Worm (Caenorhabditis elegans) whole organism, L4 larva: ENCODE results near the gene acr-2.

ENCODE experiments used
- D1046.2 ChIP-seq: fragments of 200-800 bp; sonication (Bioruptor generic); IDR thresholded peaks from 2 replicates; pipeline ENCODE4 v1.3.6; 2022; ENCODE audit warnings: missing genetic modification characterization, missing compliant biosample characterization
- F10B5.3 ChIP-seq: sonication (generic microtip); optimal IDR thresholded peaks from 2 replicates; lab custom pipeline; 2016; ENCODE audit warnings: mild to moderate bottlenecking, missing genetic modification characterization, missing compliant biosample characterization
- F26F4.8 ChIP-seq: fragments of 200-800 bp; sonication (Bioruptor generic); conservative IDR thresholded peaks from 2 replicates; pipeline ENCODE4 v1.3.6; 2022; ENCODE audit warnings: missing genetic modification characterization, missing compliant biosample characterization
- F37D6.2 ChIP-seq: sonication (generic microtip); optimal IDR thresholded peaks from 2 replicates; lab custom pipeline; 2016; ENCODE audit warnings: mild to moderate bottlenecking, missing genetic modification characterization, missing compliant biosample characterization
- Y105C5A.15 ChIP-seq: fragments of 200-800 bp; sonication (Bioruptor generic); IDR thresholded peaks from 2 replicates; pipeline ENCODE4 v1.3.6; 2022; ENCODE audit warnings: missing genetic modification characterization, missing compliant biosample characterization
- Y48G9A.11 ChIP-seq: fragments of 200-800 bp; sonication (Bioruptor generic); IDR thresholded peaks from 2 replicates; pipeline ENCODE4 v1.3.6; 2022; ENCODE audit warnings: missing genetic modification reagents, missing genetic modification characterization, missing compliant biosample characterization
- ZK546.5 ChIP-seq, 2 experiments: sonication (generic microtip); optimal IDR thresholded peaks; 2 replicates each; lab custom pipeline; 2017; ENCODE audit warnings: missing biosample characterization in 2 of 2, missing genetic modification characterization in 2 of 2
- aha-1 ChIP-seq: fragments of 150-350 bp; peaks from one replicate; lab custom pipeline; 2014; ENCODE audit warnings: missing biosample characterization, missing genetic modification characterization
- ama-1 ChIP-seq: fragments of 150-350 bp; optimal IDR thresholded peaks from 2 replicates; lab custom pipeline; 2014; ENCODE audit warnings: inconsistent platforms, mixed read lengths
- arid-1 ChIP-seq: fragments of 200-800 bp; sonication (Bioruptor generic); conservative IDR thresholded peaks from 2 replicates; pipeline ENCODE4 v1.3.6; 2022; ENCODE audit warnings: missing genetic modification reagents, missing genetic modification characterization, missing compliant biosample characterization
- daf-16 ChIP-seq, 3 experiments: sonication (generic microtip); optimal IDR thresholded peaks; 2 replicates each; lab custom pipeline; 2016 to 2017; ENCODE audit warnings: missing genetic modification characterization in 3 of 3, missing genetic modification reagents in 3 of 3, mild to moderate bottlenecking in 2 of 3, missing compliant biosample characterization in 2 of 3, missing biosample characterization in 1 of 3, moderate library complexity in 1 of 3
- dmd-6 ChIP-seq: fragments of 200-800 bp; sonication (Bioruptor generic); IDR thresholded peaks from 2 replicates; pipeline ENCODE4 v1.3.6; 2022; ENCODE audit warnings: missing genetic modification reagents, missing genetic modification characterization, missing compliant biosample characterization
- dmd-9 ChIP-seq: fragments of 200-800 bp; sonication (Bioruptor generic); IDR thresholded peaks from 2 replicates; pipeline ENCODE4 v1.3.6; 2022; ENCODE audit warnings: missing genetic modification reagents, missing genetic modification characterization, missing compliant biosample characterization
- duxl-1 ChIP-seq: sonication (generic microtip); optimal IDR thresholded peaks from 2 replicates; lab custom pipeline; 2016; ENCODE audit warnings: mild to moderate bottlenecking, missing genetic modification characterization, moderate library complexity, missing compliant biosample characterization; ENCODE audit not compliant: poor library complexity
- dve-1 ChIP-seq: sonication (generic microtip); optimal IDR thresholded peaks from 2 replicates; lab custom pipeline; 2017; ENCODE audit warnings: antibody characterized with exemption, mild to moderate bottlenecking, missing genetic modification characterization, missing compliant biosample characterization; ENCODE audit not compliant: insufficient read depth
- hlh-11 ChIP-seq: fragments of 200-800 bp; sonication (Bioruptor generic); optimal IDR thresholded peaks from 2 replicates; lab custom pipeline; 2018; ENCODE audit warnings: mild to moderate bottlenecking, missing genetic modification characterization, missing compliant biosample characterization
- hlh-30 ChIP-seq: sonication (generic microtip); optimal IDR thresholded peaks from 2 replicates; lab custom pipeline; 2017; ENCODE audit warnings: antibody characterized with exemption, mild to moderate bottlenecking, missing genetic modification characterization, missing compliant biosample characterization; ENCODE audit not compliant: insufficient read depth
- lim-7 ChIP-seq: fragments of 200-800 bp; sonication (Bioruptor generic); IDR thresholded peaks from 2 replicates; pipeline ENCODE4 v1.3.6; 2022; ENCODE audit warnings: missing genetic modification characterization, missing compliant biosample characterization
- lin-1 ChIP-seq: fragments of 200-800 bp; sonication (Bioruptor generic); IDR thresholded peaks from 2 replicates; pipeline ENCODE4 v1.3.6; 2022; ENCODE audit warnings: missing genetic modification reagents, missing genetic modification characterization, missing compliant biosample characterization
- lin-29 ChIP-seq: fragments of 200-800 bp; sonication (Bioruptor generic); IDR thresholded peaks from 2 replicates; pipeline ENCODE4 v1.3.6; 2022; ENCODE audit warnings: missing genetic modification reagents, missing genetic modification characterization, missing compliant biosample characterization
- lin-38 ChIP-seq: fragments of 200-800 bp; sonication (Bioruptor generic); IDR thresholded peaks from 2 replicates; pipeline ENCODE4 v1.3.6; 2022; ENCODE audit warnings: missing genetic modification reagents, missing genetic modification characterization, missing compliant biosample characterization
- lsy-2 ChIP-seq, 2 experiments: fragments of 150-350 bp in 1 of 2; sonication (generic microtip) in 1 of 2; optimal IDR thresholded peaks; 2 replicates each; lab custom pipeline; 2014 to 2017; ENCODE audit warnings: missing biosample characterization in 2 of 2, missing genetic modification characterization in 2 of 2
- madf-5 ChIP-seq, 2 experiments: fragments of 200-800 bp; sonication (Bioruptor generic); IDR thresholded peaks; 2 replicates each; pipeline ENCODE4 v1.3.6; 2022; ENCODE audit warnings: missing compliant biosample characterization in 2 of 2, missing genetic modification characterization in 2 of 2
- mdl-1 ChIP-seq, 2 experiments: fragments of 150-350 bp in 1 of 2; sonication (generic microtip) in 1 of 2; optimal IDR thresholded peaks; 2 replicates each; lab custom pipeline; 2014 to 2017; ENCODE audit warnings: missing biosample characterization in 2 of 2, missing genetic modification characterization in 2 of 2
- mes-2 ChIP-seq: sonication (generic microtip); optimal IDR thresholded peaks from 2 replicates; lab custom pipeline; 2016; ENCODE audit warnings: missing genotype, mild to moderate bottlenecking, missing genetic modification characterization, missing compliant biosample characterization; ENCODE audit not compliant: poor library complexity, severe bottlenecking
- nhr-10 ChIP-seq: fragments of 150-350 bp; optimal IDR thresholded peaks from 2 replicates; lab custom pipeline; 2014; ENCODE audit warnings: missing biosample characterization, missing genetic modification characterization
- nhr-11 ChIP-seq: fragments of 150-350 bp; optimal IDR thresholded peaks from 2 replicates; lab custom pipeline; 2014; ENCODE audit warnings: missing biosample characterization, missing genetic modification characterization
- nhr-111 ChIP-seq: fragments of 200-800 bp; sonication (Bioruptor generic); optimal IDR thresholded peaks from 2 replicates; lab custom pipeline; 2018; ENCODE audit warnings: mild to moderate bottlenecking, missing genetic modification characterization, missing compliant biosample characterization
- nhr-28 ChIP-seq: fragments of 150-350 bp; optimal IDR thresholded peaks from 2 replicates; lab custom pipeline; 2014; ENCODE audit warnings: missing biosample characterization, missing genetic modification characterization
- nhr-41 ChIP-seq: fragments of 200-800 bp; sonication (Bioruptor generic); IDR thresholded peaks from 2 replicates; pipeline ENCODE4 v1.3.6; 2022; ENCODE audit warnings: missing genetic modification reagents, missing genetic modification characterization, missing compliant biosample characterization
- pha-4 ChIP-seq, 2 experiments: fragments of 150-350 bp in 1 of 2; fragments of 200-800 bp in 1 of 2; sonication (Bioruptor generic) in 1 of 2; IDR thresholded peaks in 1 of 2; optimal IDR thresholded peaks in 1 of 2; 2 replicates each; pipeline versions ENCODE4 v1.3.6 to Lab custom; 2014 to 2022; ENCODE audit warnings: missing genetic modification characterization in 2 of 2, missing genetic modification reagents in 2 of 2, missing biosample characterization in 1 of 2, missing compliant biosample characterization in 1 of 2
- php-3 ChIP-seq: fragments of 200-800 bp; sonication (Bioruptor generic); IDR thresholded peaks from 2 replicates; pipeline ENCODE4 v1.3.6; 2022; ENCODE audit warnings: missing genetic modification reagents, missing genetic modification characterization, missing compliant biosample characterization
- rbr-2 ChIP-seq: sonication (generic microtip); optimal IDR thresholded peaks from 2 replicates; lab custom pipeline; 2016; ENCODE audit warnings: missing genotype, missing genetic modification characterization, missing compliant biosample characterization
- set-16 ChIP-seq: fragments of 200-800 bp; sonication (Bioruptor generic); IDR thresholded peaks from 2 replicates; pipeline ENCODE4 v1.3.6; 2022; ENCODE audit warnings: missing genetic modification reagents, missing genetic modification characterization, missing compliant biosample characterization
- skn-1 ChIP-seq: fragments of 150-350 bp; optimal IDR thresholded peaks from 2 replicates; lab custom pipeline; 2014; ENCODE audit warnings: missing biosample characterization, missing genetic modification characterization
- snpc-1.2 ChIP-seq: fragments of 200-800 bp; sonication (Bioruptor generic); IDR thresholded peaks from 2 replicates; pipeline ENCODE4 v1.3.6; 2022; ENCODE audit warnings: missing genetic modification reagents, missing genetic modification characterization, missing compliant biosample characterization
- spr-1 ChIP-seq: sonication (generic microtip); optimal IDR thresholded peaks from 2 replicates; lab custom pipeline; 2016; ENCODE audit warnings: mild to moderate bottlenecking, missing genetic modification characterization, missing compliant biosample characterization
- tag-97 ChIP-seq: fragments of 200-800 bp; sonication (Bioruptor generic); IDR thresholded peaks from 2 replicates; pipeline ENCODE4 v1.3.6; 2022; ENCODE audit warnings: missing genetic modification characterization, missing compliant biosample characterization
- unc-130 ChIP-seq: sonication (generic microtip); optimal IDR thresholded peaks from 2 replicates; lab custom pipeline; 2016; ENCODE audit warnings: missing genetic modification reagents, missing genetic modification characterization, missing compliant biosample characterization
- unc-39 ChIP-seq: sonication (generic microtip); optimal IDR thresholded peaks from 2 replicates; lab custom pipeline; 2017; ENCODE audit warnings: missing biosample characterization, missing genetic modification characterization
- unc-62 ChIP-seq, 3 experiments: fragments of 150-350 bp in 1 of 3; sonication (generic microtip); optimal IDR thresholded peaks in 2 of 3; peaks in 1 of 3; 1 replicate in 1 of 3; 2 replicates in 2 of 3; lab custom pipeline; 2014 to 2017; ENCODE audit warnings: missing biosample characterization in 3 of 3, missing genetic modification characterization in 3 of 3, missing genetic modification reagents in 3 of 3, missing genotype in 1 of 3
- zfp-2 ChIP-seq: sonication (generic microtip); optimal IDR thresholded peaks from 2 replicates; lab custom pipeline; 2016; ENCODE audit warnings: mild to moderate bottlenecking, missing genetic modification characterization, missing compliant biosample characterization
- zip-11 ChIP-seq: fragments of 200-800 bp; sonication (Bioruptor generic); IDR thresholded peaks from 2 replicates; pipeline ENCODE4 v1.3.6; 2022; ENCODE audit warnings: missing genetic modification characterization, missing compliant biosample characterization
- ztf-7 ChIP-seq: fragments of 150-350 bp; optimal IDR thresholded peaks from 2 replicates; lab custom pipeline; 2014; ENCODE audit warnings: missing biosample characterization, missing genetic modification characterization

Gene acr-2

DNA sequence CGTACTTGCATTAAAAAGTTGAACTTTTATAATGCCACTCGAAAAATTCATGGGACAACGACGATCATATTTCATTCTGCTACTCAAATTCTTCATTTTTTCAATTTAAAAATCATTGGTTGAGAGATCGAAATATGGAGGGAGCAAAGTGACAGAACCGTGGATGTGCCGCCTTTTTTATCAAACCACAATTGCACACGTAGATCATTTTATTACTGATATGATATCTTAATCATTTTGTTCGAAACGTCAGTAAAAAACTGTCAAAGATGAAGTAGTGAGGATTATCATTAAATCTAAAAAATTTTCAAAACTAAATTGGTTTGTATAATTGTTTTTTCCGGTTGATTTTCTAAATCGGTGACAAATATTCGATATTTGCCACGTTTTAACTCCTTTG is 48.2 kb upstream of the acr-2 start (continued):
- TF ChIP-seq lin-38 (GFP tag; lab: Robert Waterston, UW) (no peak), skn-1 (tag; lab: Kevin White, UChicago) (no peak), ztf-7 (tag; lab: Kevin White, UChicago) (no peak), spr-1 (tag; lab: Kevin White, UChicago) (no peak), unc-62 (GFP tag; optimal IDR thresholded peaks at IDR 0.05 in 1 of 2; lab: Kevin White, UChicago) (peak in 1 of 2 experiments; percentile 34), unc-62 (tag; optimal IDR thresholded peaks at IDR 0.05; lab: Kevin White, UChicago) (no peak), ama-1 (lab: Kevin White, UChicago) (no peak), madf-5 (GFP tag; IDR thresholded peaks at IDR 0.05; lab: Robert Waterston, UW) (no peak), pha-4 (GFP tag; IDR thresholded peaks at IDR 0.05; lab: Robert Waterston, UW) (no peak), pha-4 (tag; optimal IDR thresholded peaks at IDR 0.05; lab: Kevin White, UChicago) (no peak), dve-1 (tag; lab: Kevin White, UChicago) (peak; percentile 66), D1046.2 (no peak), php-3 (GFP tag; lab: Robert Waterston, UW) (peak; percentile 62; the same call in 1 of the 2 replicates), unc-39 (tag; lab: Kevin White, UChicago) (no peak), ZK546.5 (tag; optimal IDR thresholded peaks at IDR 0.05; lab: Kevin White, UChicago) (no peak), snpc-1.2 (GFP tag; lab: Robert Waterston, UW) (no peak), nhr-41 (GFP tag; lab: Robert Waterston, UW) (no peak), set-16 (GFP tag; lab: Robert Waterston, UW) (no peak), tag-97 (GFP tag; lab: Robert Waterston, UW) (no peak), dmd-6 (GFP tag; lab: Robert Waterston, UW) (peak; percentile 79), arid-1 (GFP tag; lab: Robert Waterston, UW) (no peak), lim-7 (GFP tag; lab: Robert Waterston, UW) (no peak), duxl-1 (tag; lab: Kevin White, UChicago) (no peak)

- peak; percentile 27 for TF ChIP-seq hlh-30
- peak; percentile 63 for TF ChIP-seq nhr-28 (tag; lab: Kevin White, UChicago)
- TF ChIP-seq unc-130, result no peak
- TF ChIP-seq Y105C5A.15, result no peak
- TF ChIP-seq hlh-11 (tag; lab: Kevin White, UChicago), result peak; percentile 29
- no peak for TF ChIP-seq daf-16 (GFP tag; optimal IDR thresholded peaks at IDR 0.05; lab: Kevin White, UChicago)
- TF ChIP-seq daf-16 (tag; optimal IDR thresholded peaks at IDR 0.05; lab: Kevin White, UChicago), result peak; percentile 60
- peak; percentile 62 for TF ChIP-seq dmd-6 (GFP tag; lab: Robert Waterston, UW)
- peak; percentile 10 for TF ChIP-seq dve-1 (tag; lab: Kevin White, UChicago)
- TF ChIP-seq F10B5.3, result no peak
Observed at ce11 chrX:6655163-6655562, 47.2 kb upstream of the acr-2 start, which contains the start of gene nhr-173. Gene nhr-173 (plus strand): TSS chrX:6655528.

DNA sequence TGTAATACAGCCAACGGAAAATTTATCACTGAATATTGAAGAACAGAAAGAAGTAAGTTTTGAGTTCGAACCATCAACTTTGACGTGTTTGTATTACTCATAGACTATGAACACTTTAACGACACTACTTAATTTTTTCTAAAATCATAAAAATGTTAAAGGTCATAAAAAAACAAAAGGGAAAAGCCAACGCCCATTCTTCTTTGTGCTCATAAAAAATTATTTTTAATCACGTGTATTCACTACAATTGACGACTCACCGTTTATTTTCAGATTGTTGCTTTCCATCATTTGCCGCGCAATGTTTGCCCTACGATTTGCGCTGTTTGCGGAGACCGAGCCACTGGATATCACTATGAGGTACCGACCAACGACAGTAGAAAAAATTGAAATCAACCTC is 46.1 kb upstream of the acr-2 start:
- TF ChIP-seq mes-2 (tag; lab: Kevin White, UChicago) (no peak), F26F4.8 (GFP tag; lab: Robert Waterston, UW) (no peak), Y105C5A.15 (no peak), duxl-1 (tag; lab: Kevin White, UChicago) (no peak), pha-4 (GFP tag; IDR thresholded peaks at IDR 0.05; lab: Robert Waterston, UW) (no peak), pha-4 (tag; optimal IDR thresholded peaks at IDR 0.05; lab: Kevin White, UChicago) (peak; percentile 17), unc-62 (GFP tag; optimal IDR thresholded peaks at IDR 0.05 in 1 of 2; lab: Kevin White, UChicago) (no peak), unc-62 (tag; optimal IDR thresholded peaks at IDR 0.05; lab: Kevin White, UChicago) (no peak), zip-11 (GFP tag; lab: Robert Waterston, UW) (no peak), lsy-2 (tag; optimal IDR thresholded peaks at IDR 0.05; lab: Kevin White, UChicago) (no peak), nhr-10 (tag; lab: Kevin White, UChicago) (no peak), F10B5.3 (no peak), rbr-2 (tag; lab: Kevin White, UChicago) (no peak), snpc-1.2 (GFP tag; lab: Robert Waterston, UW) (no peak), dmd-9 (GFP tag; lab: Robert Waterston, UW) (no peak), zfp-2 (tag; lab: Kevin White, UChicago) (no peak), aha-1 (tag; lab: Kevin White, UChicago) (peak; percentile 33), nhr-28 (tag; lab: Kevin White, UChicago) (peak; percentile 26), php-3 (GFP tag; lab: Robert Waterston, UW) (peak; percentile 82), lin-1 (GFP tag; lab: Robert Waterston, UW) (no peak), dve-1 (tag; lab: Kevin White, UChicago) (peak; percentile 0), nhr-11 (tag; lab: Kevin White, UChicago) (no peak), mdl-1 (tag; optimal IDR thresholded peaks at IDR 0.05; lab: Kevin White, UChicago) (no peak), lin-29 (no peak), hlh-30 (no peak), nhr-111 (GFP tag; lab: Kevin White, UChicago) (no peak), F37D6.2 (tag; lab: Kevin White, UChicago) (no peak), Y48G9A.11 (GFP tag; lab: Robert Waterston, UW) (no peak), tag-97 (GFP tag; lab: Robert Waterston, UW) (no peak)
